Worm (Caenorhabditis elegans) whole organism, L4 larva: ENCODE measurements around the gene srh-215.

ENCODE experiments used
- F26F4.8 ChIP-seq: fragments of 200-800 bp; sonication (Bioruptor generic); conservative IDR thresholded peaks from 2 replicates; pipeline ENCODE4 v1.3.6; 2022; ENCODE audit warnings: missing genetic modification characterization, missing compliant biosample characterization
- F44E2.7 ChIP-seq: fragments of 200-800 bp; sonication (Bioruptor generic); IDR thresholded peaks from 2 replicates; pipeline ENCODE4 v2.1.2; 2022; ENCODE audit warnings: missing genetic modification characterization, missing compliant biosample characterization
- ZK546.5 ChIP-seq, 2 experiments: sonication (generic microtip); optimal IDR thresholded peaks; 2 replicates each; lab custom pipeline; 2017; ENCODE audit warnings: missing biosample characterization in 2 of 2, missing genetic modification characterization in 2 of 2
- attf-4 ChIP-seq: sonication (generic microtip); optimal IDR thresholded peaks from 3 replicates; lab custom pipeline; 2017; ENCODE audit warnings: missing biosample characterization, missing genetic modification characterization
- ceh-28 ChIP-seq: fragments of 150-350 bp; optimal IDR thresholded peaks from 2 replicates; lab custom pipeline; 2014; ENCODE audit warnings: missing biosample characterization, missing genetic modification reagents, missing genetic modification characterization
- ceh-32 ChIP-seq: sonication (generic microtip); optimal IDR thresholded peaks from 2 replicates; lab custom pipeline; 2016; ENCODE audit warnings: mild to moderate bottlenecking, missing genetic modification characterization, missing compliant biosample characterization; ENCODE audit not compliant: poor library complexity
- ceh-62 ChIP-seq: sonication (generic microtip); optimal IDR thresholded peaks from 2 replicates; lab custom pipeline; 2017; ENCODE audit warnings: missing biosample characterization, missing genetic modification characterization
- ceh-82 ChIP-seq: sonication (generic microtip); optimal IDR thresholded peaks from 2 replicates; lab custom pipeline; 2017; ENCODE audit warnings: missing biosample characterization, missing genetic modification characterization
- ces-1 ChIP-seq: fragments of 150-350 bp; sonication (generic microtip); optimal IDR thresholded peaks from 4 replicates; lab custom pipeline; 2014; ENCODE audit warnings: missing biosample characterization, missing genetic modification reagents, missing genetic modification characterization
- cey-2 ChIP-seq: sonication (generic microtip); optimal IDR thresholded peaks from 3 replicates; lab custom pipeline; 2017; ENCODE audit warnings: missing genetic modification characterization, mild to moderate bottlenecking, missing compliant biosample characterization, antibody characterized with exemption, borderline replicate concordance; ENCODE audit not compliant: insufficient read depth
- daf-8 ChIP-seq: fragments of 200-800 bp; sonication (Bioruptor generic); IDR thresholded peaks from 2 replicates; pipeline ENCODE4 v1.3.6; 2022; ENCODE audit warnings: missing genetic modification characterization, missing compliant biosample characterization
- dmd-6 ChIP-seq: fragments of 200-800 bp; sonication (Bioruptor generic); IDR thresholded peaks from 2 replicates; pipeline ENCODE4 v1.3.6; 2022; ENCODE audit warnings: missing genetic modification reagents, missing genetic modification characterization, missing compliant biosample characterization
- dmd-8 ChIP-seq: fragments of 200-800 bp; sonication (Bioruptor generic); IDR thresholded peaks from 2 replicates; pipeline ENCODE4 v1.3.6; 2022; ENCODE audit warnings: missing genetic modification characterization, missing compliant biosample characterization
- hlh-30 ChIP-seq: sonication (generic microtip); optimal IDR thresholded peaks from 2 replicates; lab custom pipeline; 2017; ENCODE audit warnings: antibody characterized with exemption, mild to moderate bottlenecking, missing genetic modification characterization, missing compliant biosample characterization; ENCODE audit not compliant: insufficient read depth
- hmg-1.1 ChIP-seq: fragments of 200-800 bp; sonication (Bioruptor generic); IDR thresholded peaks from 2 replicates; pipeline ENCODE4 v1.3.6; 2022; ENCODE audit warnings: missing genetic modification reagents, missing genetic modification characterization, missing compliant biosample characterization
- lin-1 ChIP-seq: fragments of 200-800 bp; sonication (Bioruptor generic); IDR thresholded peaks from 2 replicates; pipeline ENCODE4 v1.3.6; 2022; ENCODE audit warnings: missing genetic modification reagents, missing genetic modification characterization, missing compliant biosample characterization
- lin-13 ChIP-seq: fragments of 150-350 bp; optimal IDR thresholded peaks from 2 replicates; lab custom pipeline; 2014; ENCODE audit warnings: missing biosample characterization, missing genetic modification reagents, missing genetic modification characterization
- lin-38 ChIP-seq: fragments of 200-800 bp; sonication (Bioruptor generic); IDR thresholded peaks from 2 replicates; pipeline ENCODE4 v1.3.6; 2022; ENCODE audit warnings: missing genetic modification reagents, missing genetic modification characterization, missing compliant biosample characterization
- lir-3 ChIP-seq: sonication (generic microtip); optimal IDR thresholded peaks from 2 replicates; lab custom pipeline; 2016; ENCODE audit warnings: mild to moderate bottlenecking, missing genetic modification characterization, missing compliant biosample characterization
- lsy-2 ChIP-seq, 2 experiments: fragments of 150-350 bp in 1 of 2; sonication (generic microtip) in 1 of 2; optimal IDR thresholded peaks; 2 replicates each; lab custom pipeline; 2014 to 2017; ENCODE audit warnings: missing biosample characterization in 2 of 2, missing genetic modification characterization in 2 of 2
- nhr-10 ChIP-seq: fragments of 150-350 bp; optimal IDR thresholded peaks from 2 replicates; lab custom pipeline; 2014; ENCODE audit warnings: missing biosample characterization, missing genetic modification characterization
- nhr-41 ChIP-seq: fragments of 200-800 bp; sonication (Bioruptor generic); IDR thresholded peaks from 2 replicates; pipeline ENCODE4 v1.3.6; 2022; ENCODE audit warnings: missing genetic modification reagents, missing genetic modification characterization, missing compliant biosample characterization
- nhr-48 ChIP-seq: sonication (generic microtip); optimal IDR thresholded peaks from 2 replicates; lab custom pipeline; 2016; ENCODE audit warnings: mild to moderate bottlenecking, missing genetic modification characterization, missing compliant biosample characterization
- nhr-76 ChIP-seq: fragments of 150-350 bp; optimal IDR thresholded peaks from 2 replicates; lab custom pipeline; 2014; ENCODE audit warnings: missing biosample characterization, missing genetic modification characterization
- php-3 ChIP-seq: fragments of 200-800 bp; sonication (Bioruptor generic); IDR thresholded peaks from 2 replicates; pipeline ENCODE4 v1.3.6; 2022; ENCODE audit warnings: missing genetic modification reagents, missing genetic modification characterization, missing compliant biosample characterization
- rbr-2 ChIP-seq: sonication (generic microtip); optimal IDR thresholded peaks from 2 replicates; lab custom pipeline; 2016; ENCODE audit warnings: missing genotype, missing genetic modification characterization, missing compliant biosample characterization
- saeg-2 ChIP-seq: fragments of 200-800 bp; sonication (Bioruptor generic); IDR thresholded peaks from 2 replicates; pipeline ENCODE4 v1.3.6; 2022; ENCODE audit warnings: missing genetic modification reagents, missing genetic modification characterization, missing compliant biosample characterization
- sdz-12 ChIP-seq: fragments of 200-800 bp; sonication (Bioruptor generic); optimal IDR thresholded peaks from 2 replicates; lab custom pipeline; 2018; ENCODE audit warnings: mild to moderate bottlenecking, missing genetic modification characterization, missing compliant biosample characterization
- snpc-1.2 ChIP-seq: fragments of 200-800 bp; sonication (Bioruptor generic); IDR thresholded peaks from 2 replicates; pipeline ENCODE4 v1.3.6; 2022; ENCODE audit warnings: missing genetic modification reagents, missing genetic modification characterization, missing compliant biosample characterization
- snpc-4 ChIP-seq: fragments of 150-350 bp; optimal IDR thresholded peaks from 2 replicates; lab custom pipeline; 2014; ENCODE audit warnings: missing biosample characterization, missing genetic modification characterization
- spr-3 ChIP-seq: fragments of 200-800 bp; sonication (Bioruptor generic); optimal IDR thresholded peaks from 2 replicates; lab custom pipeline; 2018; ENCODE audit warnings: mild to moderate bottlenecking, missing genetic modification characterization, missing compliant biosample characterization
- tag-97 ChIP-seq: fragments of 200-800 bp; sonication (Bioruptor generic); IDR thresholded peaks from 2 replicates; pipeline ENCODE4 v1.3.6; 2022; ENCODE audit warnings: missing genetic modification characterization, missing compliant biosample characterization
- unc-62 ChIP-seq, 3 experiments: fragments of 150-350 bp in 1 of 3; sonication (generic microtip); optimal IDR thresholded peaks in 2 of 3; peaks in 1 of 3; 1 replicate in 1 of 3; 2 replicates in 2 of 3; lab custom pipeline; 2014 to 2017; ENCODE audit warnings: missing biosample characterization in 3 of 3, missing genetic modification characterization in 3 of 3, missing genetic modification reagents in 3 of 3, missing genotype in 1 of 3

Gene srh-215

DNA sequence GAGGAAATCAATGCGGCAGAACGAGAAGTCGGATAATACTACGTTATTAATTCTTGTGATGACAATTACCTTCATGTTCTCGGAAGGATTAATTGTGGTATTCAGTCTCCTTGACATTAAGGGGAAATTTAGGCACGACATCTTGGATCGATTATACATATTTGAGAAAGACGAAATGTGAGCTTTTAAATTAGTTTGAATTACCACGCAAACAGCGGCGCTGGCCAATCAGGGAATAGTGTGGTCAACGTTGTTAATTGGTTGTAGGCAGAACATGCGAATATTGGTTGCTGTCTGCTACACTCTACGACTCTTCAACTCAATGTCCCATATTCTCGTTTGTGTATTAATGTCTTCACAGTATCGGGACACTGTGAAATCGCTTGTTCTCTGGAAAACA, 43.1 kb upstream of the srh-215 start, which contains the start of gene F49A5.10 (continued):
- TF ChIP-seq attf-4 (tag; lab: Kevin White, UChicago) = no peak
- no peak for TF ChIP-seq lsy-2 (tag; optimal IDR thresholded peaks at IDR 0.05; lab: Kevin White, UChicago)

DNA sequence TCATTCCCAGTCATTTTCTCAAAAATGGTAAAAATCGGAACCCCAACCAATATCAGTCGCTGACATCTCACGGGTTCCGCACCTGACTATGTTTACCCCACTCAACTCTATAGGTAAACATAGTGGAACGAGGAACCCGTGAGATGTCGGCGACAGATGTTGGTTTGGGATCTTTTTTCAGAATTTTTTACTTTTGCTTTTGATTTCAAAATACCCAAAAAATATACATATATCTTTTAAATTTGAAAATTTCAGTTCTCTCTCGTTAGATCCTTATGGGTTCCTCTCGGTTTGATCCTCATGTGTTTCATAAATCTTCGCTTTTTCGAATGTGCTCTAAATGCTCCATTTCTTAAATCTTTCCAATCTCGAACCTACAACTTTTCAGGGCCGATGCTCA, 41.8 kb upstream of the srh-215 start, which contains the start of gene srw-23:
srw-23 (plus strand) TSS at position 301 of the 400 bp plus-strand sequence.
- TF ChIP-seq lin-38 (GFP tag; lab: Robert Waterston, UW) = no peak
- TF ChIP-seq unc-62 (GFP tag; optimal IDR thresholded peaks at IDR 0.05 in 1 of 2; lab: Kevin White, UChicago) = peak in 1 of 2 experiments; percentile 28
- TF ChIP-seq unc-62 (tag; optimal IDR thresholded peaks at IDR 0.05; lab: Kevin White, UChicago) = no peak

DNA sequence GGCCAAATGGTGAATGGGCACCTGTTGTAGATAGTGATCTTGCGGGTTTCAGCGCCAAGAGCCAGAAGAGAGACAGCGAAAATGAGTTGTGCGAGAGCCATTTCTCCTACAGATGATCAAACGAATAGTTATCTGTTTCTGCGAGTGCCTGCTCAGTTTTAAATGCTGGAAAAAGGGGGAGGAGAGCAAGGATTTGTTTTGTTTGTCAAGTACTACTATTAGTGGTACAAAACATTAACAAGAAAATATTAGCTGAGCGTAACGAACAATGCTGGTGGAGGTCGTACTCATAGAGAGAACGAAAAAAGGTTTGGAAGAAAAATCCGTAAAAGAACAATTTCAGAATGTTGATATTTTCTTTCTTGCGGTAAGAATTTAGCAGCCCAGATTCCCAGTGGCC, 39.6 kb upstream of the srh-215 start, which contains the start of gene thn-4:
thn-4 (minus strand) TSS at position 101 of the 400 bp plus-strand sequence.
- TF ChIP-seq nhr-48 (tag; lab: Kevin White, UChicago) (no peak), dmd-6 (GFP tag; lab: Robert Waterston, UW) (no peak), snpc-4 (no peak), snpc-1.2 (no peak), ceh-32 (tag; lab: Kevin White, UChicago) (no peak), daf-8 (no peak), F26F4.8 (GFP tag; lab: Robert Waterston, UW) (no peak), nhr-41 (no peak)

DNA sequence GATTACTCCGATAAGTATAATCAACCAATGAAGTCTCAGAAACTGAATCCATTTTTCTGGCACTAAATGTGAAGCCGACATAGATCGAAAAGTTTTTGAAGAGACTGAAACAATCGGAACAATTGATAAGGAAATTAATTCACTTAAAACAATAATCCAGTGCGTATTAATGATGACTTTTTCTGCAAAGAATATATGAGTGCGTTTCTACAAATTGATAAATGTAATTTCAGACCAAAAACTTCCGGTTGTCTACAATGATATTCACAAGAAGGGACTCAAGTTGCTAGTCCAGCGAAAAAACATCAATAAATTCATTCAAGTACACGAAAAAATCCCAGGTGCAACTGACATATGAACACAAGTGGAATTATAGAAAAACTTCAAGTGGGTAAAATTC, 37.9 kb upstream of the srh-215 start, which contains the start of gene clec-33:
clec-33 (minus strand) TSS at position 101 of the 400 bp plus-strand sequence.
- TF ChIP-seq snpc-4 (no peak), saeg-2 (GFP tag; lab: Robert Waterston, UW) (no peak), F44E2.7 (no peak), nhr-41 (no peak), hmg-1.1 (GFP tag; lab: Robert Waterston, UW) (no peak), lin-1 (no peak), cey-2 (tag; lab: Kevin White, UChicago) (no peak), lin-38 (GFP tag; lab: Robert Waterston, UW) (no peak), lir-3 (tag; lab: Kevin White, UChicago) (no peak), dmd-6 (GFP tag; lab: Robert Waterston, UW) (no peak), ces-1 (GFP tag; lab: Kevin White, UChicago) (no peak), rbr-2 (tag; lab: Kevin White, UChicago) (no peak), ceh-28 (tag; lab: Kevin White, UChicago) (no peak), ceh-62 (tag; lab: Kevin White, UChicago) (no peak), sdz-12 (GFP tag; lab: Kevin White, UChicago) (no peak), ceh-82 (tag; lab: Kevin White, UChicago) (no peak)

DNA sequence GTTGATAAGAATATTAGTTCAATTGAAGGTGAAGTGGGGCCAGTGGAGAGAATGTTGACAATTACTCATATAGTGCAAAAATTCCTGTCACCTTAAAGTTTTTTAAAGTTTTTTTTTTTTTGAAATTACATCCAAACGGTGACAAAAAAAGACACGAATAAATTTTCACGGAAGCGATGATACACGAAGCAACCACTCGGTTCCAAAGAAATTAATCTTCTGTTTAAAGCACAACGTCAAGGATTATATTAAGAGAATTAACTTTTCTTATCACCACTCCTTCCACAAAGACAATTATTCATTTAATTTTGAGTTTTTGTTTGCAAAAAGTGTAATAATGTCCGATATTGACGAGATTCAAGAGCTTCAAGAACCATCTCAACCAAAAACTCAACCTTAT, 33.6 kb upstream of the srh-215 start, which contains the start of gene clec-28:
clec-28 (plus strand) TSS at position 301 of the 400 bp plus-strand sequence.
- TF ChIP-seq nhr-10 = no peak
- TF ChIP-seq ZK546.5 (tag; optimal IDR thresholded peaks at IDR 0.05; lab: Kevin White, UChicago) = no peak
- TF ChIP-seq tag-97 (GFP tag; lab: Robert Waterston, UW) = no peak
- TF ChIP-seq php-3 (GFP tag; lab: Robert Waterston, UW) = no peak
- TF ChIP-seq spr-3 (GFP tag; lab: Kevin White, UChicago) = no peak
- TF ChIP-seq sdz-12 (GFP tag; lab: Kevin White, UChicago) = no peak
- TF ChIP-seq dmd-8 (GFP tag; lab: Robert Waterston, UW) = no peak
- no peak for TF ChIP-seq nhr-76 (tag; lab: Kevin White, UChicago)
- TF ChIP-seq lin-13 (GFP tag; lab: Kevin White, UChicago) = no peak
- TF ChIP-seq hlh-30 (tag; lab: Kevin White, UChicago) = no peak
- no peak for TF ChIP-seq nhr-48 (tag; lab: Kevin White, UChicago)
- TF ChIP-seq lin-38 (GFP tag; lab: Robert Waterston, UW) = no peak
- TF ChIP-seq cey-2 (tag; lab: Kevin White, UChicago) = no peak
